Worm (Caenorhabditis elegans) whole organism, early embryonic: ENCODE measurements around the gene srsx-27.

ENCODE experiments used
- F13C5.2 ChIP-seq: sonication (generic microtip); optimal IDR thresholded peaks from 2 replicates; lab custom pipeline; 2017; ENCODE audit warnings: mild to moderate bottlenecking, missing genetic modification characterization, inconsistent platforms, missing compliant biosample characterization
- ama-1 ChIP-seq: fragments of 150-350 bp; optimal IDR thresholded peaks from 2 replicates; lab custom pipeline; 2014
- ceh-36 ChIP-seq: sonication (generic microtip); optimal IDR thresholded peaks from 2 replicates; lab custom pipeline; 2016; ENCODE audit warnings: missing genetic modification characterization, inconsistent platforms, missing compliant biosample characterization
- ets-7 ChIP-seq: sonication (generic microtip); optimal IDR thresholded peaks from 2 replicates; lab custom pipeline; 2016; ENCODE audit warnings: missing genotype, missing genetic modification characterization, missing compliant biosample characterization
- flt-1 ChIP-seq: fragments of 200-800 bp; sonication (Bioruptor generic); IDR thresholded peaks from 2 replicates; pipeline ENCODE4 v1.3.6; 2022; ENCODE audit warnings: missing genetic modification characterization, missing compliant biosample characterization
- hmg-4 ChIP-seq: fragments of 200-800 bp; sonication (Bioruptor generic); optimal IDR thresholded peaks from 2 replicates; lab custom pipeline; 2018; ENCODE audit warnings: mild to moderate bottlenecking, missing genetic modification characterization, missing compliant biosample characterization
- hnd-1 ChIP-seq: sonication (generic microtip); optimal IDR thresholded peaks from 2 replicates; lab custom pipeline; 2016; ENCODE audit warnings: missing genetic modification characterization, missing compliant biosample characterization
- pes-1 ChIP-seq: fragments of 200-800 bp; sonication (Bioruptor generic); IDR thresholded peaks from 2 replicates; pipeline ENCODE4 v1.3.6; 2022; ENCODE audit warnings: missing genetic modification reagents, missing genetic modification characterization, missing compliant biosample characterization
- scrt-1 ChIP-seq: fragments of 200-800 bp; sonication (Bioruptor generic); IDR thresholded peaks from 2 replicates; pipeline ENCODE4 v1.3.6; 2022; ENCODE audit warnings: missing genetic modification characterization, missing compliant biosample characterization
- tbx-11 ChIP-seq: fragments of 200-800 bp; sonication (Bioruptor generic); IDR thresholded peaks from 2 replicates; pipeline ENCODE4 v1.3.6; 2022; ENCODE audit warnings: missing genetic modification characterization, missing compliant biosample characterization
- tra-4 ChIP-seq: sonication (generic microtip); optimal IDR thresholded peaks from 2 replicates; lab custom pipeline; 2017; ENCODE audit warnings: missing genetic modification characterization, missing compliant biosample characterization

DNA sequence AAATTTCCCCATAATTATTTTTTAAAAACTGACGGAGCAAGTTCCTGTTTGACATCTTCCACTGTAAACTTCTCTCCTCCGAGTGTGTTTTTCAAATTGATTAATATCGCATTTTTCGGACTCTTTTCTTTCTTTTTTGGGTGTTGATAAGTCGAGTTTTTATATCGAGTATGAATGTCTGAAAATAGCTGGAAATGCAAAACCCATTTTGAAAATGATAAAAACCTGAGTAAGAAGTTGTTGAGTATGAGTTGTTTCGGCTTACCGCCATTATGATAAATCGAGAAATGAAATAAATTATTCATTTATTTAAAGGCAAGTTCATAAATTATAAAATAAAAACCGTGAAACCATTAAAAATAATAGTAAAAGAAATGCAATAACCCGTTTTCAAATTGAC lies 35.9 kb downstream of the srsx-27 start, which contains the start of gene ZK856.18:
- no peak for TF ChIP-seq tra-4 (tag; lab: Kevin White, UChicago)
- TF ChIP-seq hmg-4 (GFP tag; lab: Kevin White, UChicago), result no peak
- no peak for TF ChIP-seq pes-1
- TF ChIP-seq tbx-11 (GFP tag; lab: Robert Waterston, UW), result no peak
- no peak for TF ChIP-seq ama-1 (lab: Kevin White, UChicago)
- no peak for TF ChIP-seq hnd-1 (tag; lab: Kevin White, UChicago)
- no peak for TF ChIP-seq ceh-36 (tag; lab: Kevin White, UChicago)
- no peak for TF ChIP-seq ets-7 (tag; lab: Kevin White, UChicago)
- TF ChIP-seq flt-1, result no peak
- TF ChIP-seq scrt-1, result no peak
- no peak for TF ChIP-seq F13C5.2 (tag; lab: Kevin White, UChicago)
